6 worm cellular contexts compared by ENCODE assay signal in the genomic region with DNA sequence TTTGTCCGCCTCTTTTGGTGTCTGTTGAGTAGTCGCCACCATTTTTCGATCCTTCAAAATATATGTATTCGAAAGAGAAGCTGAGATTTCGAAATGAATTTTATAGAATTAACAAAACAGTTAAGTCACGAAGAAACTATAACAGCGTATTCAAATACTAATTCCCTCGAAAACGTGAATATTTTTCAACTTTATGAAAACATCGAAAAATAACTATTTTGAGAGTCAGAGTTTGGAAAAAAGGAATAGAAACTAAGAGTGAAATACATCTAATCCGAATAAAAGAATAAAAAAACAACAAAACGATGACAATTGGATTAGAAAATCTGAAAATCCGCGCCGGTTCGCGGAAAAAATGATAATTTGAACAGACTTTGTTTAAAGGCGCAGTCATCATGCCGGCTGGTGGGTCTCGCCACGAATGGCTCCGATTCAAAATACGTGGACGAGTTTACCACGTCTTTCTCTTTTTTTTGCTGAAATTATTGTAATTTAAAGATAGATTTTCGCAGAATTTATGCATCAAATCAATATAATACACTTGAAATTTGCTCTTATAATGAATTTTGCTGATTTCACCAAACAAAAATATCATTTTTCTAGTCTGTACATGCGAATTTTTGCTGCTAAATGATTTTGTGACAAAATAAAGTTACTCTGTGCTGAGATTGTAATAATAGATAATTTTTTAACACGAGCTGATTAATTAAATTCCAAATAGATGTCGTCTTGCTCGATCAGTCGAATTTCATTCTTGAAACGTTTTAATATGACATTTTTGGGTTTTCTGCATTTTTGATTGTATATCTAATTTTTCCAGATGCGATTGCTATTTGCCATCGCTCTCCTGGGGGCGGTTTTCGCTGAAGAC.
TF ChIP-seq lines count a peak whose summit lies in the region.

A gene (minus strand): TSS at position 51 of the 871 bp plus-strand sequence.
A gene (plus strand): TSS at position 821 of the 871 bp plus-strand sequence.

TF ChIP-seq in whole organism, L1 larva, 84 proteins besides CTCF, POLR2A, EP300 and RAD21 (continues in another document):
- TF ChIP-seq isw-1 (GFP tag; IDR thresholded peaks at IDR 0.05; lab: Robert Waterston, UW) (peak; percentile 10; the same call in 1 of the 2 replicates), ztf-4 (tag; optimal IDR thresholded peaks at IDR 0.05; lab: Kevin White, UChicago) (no peak), sptf-1 (tag; optimal IDR thresholded peaks at IDR 0.05; lab: Kevin White, UChicago) (no peak), aly-2 (tag; optimal IDR thresholded peaks at IDR 0.05; lab: Kevin White, UChicago) (no peak), vab-15 (tag; optimal IDR thresholded peaks at IDR 0.05; lab: Kevin White, UChicago) (no peak), pag-3 (tag; optimal IDR thresholded peaks at IDR 0.05; lab: Kevin White, UChicago; ENCODE audit: borderline replicate concordance, insufficient read depth) (no peak), F16B12.6 (tag; optimal IDR thresholded peaks at IDR 0.05; lab: Kevin White, UChicago) (no peak), lir-3 (tag; optimal IDR thresholded peaks at IDR 0.05; lab: Kevin White, UChicago; ENCODE audit: poor library complexity) (no peak), xbp-1 (tag; optimal IDR thresholded peaks at IDR 0.05; lab: Kevin White, UChicago) (peak; percentile 45), alr-1 (tag; optimal IDR thresholded peaks at IDR 0.05; lab: Kevin White, UChicago; ENCODE audit: borderline replicate concordance) (no peak), pqm-1 (tag; optimal IDR thresholded peaks at IDR 0.05; lab: Kevin White, UChicago) (no peak), lin-35 (GFP tag; optimal IDR thresholded peaks at IDR 0.05; lab: Kevin White, UChicago) (peak; percentile 55 to 68)

TF ChIP-seq in whole organism, L2 larva, 48 proteins besides CTCF, POLR2A, EP300 and RAD21 (continues in another document):
- TF ChIP-seq lsy-2 (tag; optimal IDR thresholded peaks at IDR 0.05; lab: Kevin White, UChicago) = peak in 1 of 2 experiments; percentile 64
- TF ChIP-seq mdl-1 (tag; optimal IDR thresholded peaks at IDR 0.05; lab: Kevin White, UChicago) = no peak
- no peak for TF ChIP-seq nhr-21 (tag; optimal IDR thresholded peaks at IDR 0.05; lab: Kevin White, UChicago)
- TF ChIP-seq nhr-10 (tag; optimal IDR thresholded peaks at IDR 0.05; lab: Kevin White, UChicago) = no peak
- peak; percentile 74 for TF ChIP-seq C34F6.9 (tag; optimal IDR thresholded peaks at IDR 0.05; lab: Kevin White, UChicago)
- no peak for TF ChIP-seq nhr-12 (tag; optimal IDR thresholded peaks at IDR 0.05; lab: Kevin White, UChicago)
- TF ChIP-seq sma-9 (GFP tag; optimal IDR thresholded peaks at IDR 0.05; lab: Kevin White, UChicago) = no peak
- no peak for TF ChIP-seq sma-9 (tag; optimal IDR thresholded peaks at IDR 0.05; lab: Kevin White, UChicago)
- TF ChIP-seq gmeb-1 (tag; optimal IDR thresholded peaks at IDR 0.05; lab: Kevin White, UChicago) = no peak
- no peak for TF ChIP-seq lin-13 (GFP tag; optimal IDR thresholded peaks at IDR 0.05; lab: Kevin White, UChicago)
- peak; percentile 84 for TF ChIP-seq crh-2 (tag; optimal IDR thresholded peaks at IDR 0.05; lab: Kevin White, UChicago)
- no peak for TF ChIP-seq ama-1 (optimal IDR thresholded peaks at IDR 0.05; lab: Kevin White, UChicago)
- no peak for TF ChIP-seq mab-5 (tag; optimal IDR thresholded peaks at IDR 0.05; lab: Kevin White, UChicago)
- TF ChIP-seq skn-1 (tag; optimal IDR thresholded peaks at IDR 0.05; lab: Kevin White, UChicago) = peak; percentile 99

TF ChIP-seq in whole organism, L3 larva, 47 proteins besides CTCF, POLR2A, EP300 and RAD21:
- TF ChIP-seq hmg-11 (tag; optimal IDR thresholded peaks at IDR 0.05; lab: Kevin White, UChicago) = peak; percentile 53
- TF ChIP-seq nhr-11 (tag; optimal IDR thresholded peaks at IDR 0.05; lab: Kevin White, UChicago) = no peak
- no peak for TF ChIP-seq unc-62 (GFP tag; optimal IDR thresholded peaks at IDR 0.05; lab: Kevin White, UChicago)
- peak; percentile 65 for TF ChIP-seq lin-39 (tag; optimal IDR thresholded peaks at IDR 0.05; lab: Kevin White, UChicago)
- TF ChIP-seq ztf-4 (tag; optimal IDR thresholded peaks at IDR 0.05; lab: Kevin White, UChicago) = no peak
- TF ChIP-seq lin-15B (tag; optimal IDR thresholded peaks at IDR 0.05; lab: Kevin White, UChicago) = peak; percentile 55
- peak; percentile 99 for TF ChIP-seq skn-1 (tag; optimal IDR thresholded peaks at IDR 0.05; lab: Kevin White, UChicago)
- peak; percentile 2 for TF ChIP-seq ama-1 (optimal IDR thresholded peaks at IDR 0.05; lab: Kevin White, UChicago)
- TF ChIP-seq snpc-4 (tag; optimal IDR thresholded peaks at IDR 0.05; lab: Kevin White, UChicago) = peak; percentile 17
- peak; percentile 39 for TF ChIP-seq egl-5 (tag; optimal IDR thresholded peaks at IDR 0.05; lab: Kevin White, UChicago)
- TF ChIP-seq zag-1 (tag; optimal IDR thresholded peaks at IDR 0.05; lab: Kevin White, UChicago) = no peak
- TF ChIP-seq nfya-1 (tag; optimal IDR thresholded peaks at IDR 0.05; lab: Kevin White, UChicago; ENCODE audit: insufficient read depth) = peak; percentile 68
- TF ChIP-seq pha-4 (tag; optimal IDR thresholded peaks at IDR 0.05; lab: Kevin White, UChicago) = peak; percentile 55
- peak; percentile 15 for TF ChIP-seq elt-2 (tag; optimal IDR thresholded peaks at IDR 0.05; lab: Kevin White, UChicago)
TF ChIP-seq in whole organism, L3 larva: peak in this region for 10.

TF ChIP-seq in whole organism, L4 larva, 104 proteins besides CTCF, POLR2A, EP300 and RAD21 (continues in another document):
- TF ChIP-seq gei-8 (GFP tag; optimal IDR thresholded peaks at IDR 0.05; lab: Kevin White, UChicago) = no peak
- no peak for TF ChIP-seq attf-4 (tag; optimal IDR thresholded peaks at IDR 0.05; lab: Kevin White, UChicago)
- TF ChIP-seq sdz-12 (GFP tag; optimal IDR thresholded peaks at IDR 0.05; lab: Kevin White, UChicago) = no peak
- no peak for TF ChIP-seq ama-1 (optimal IDR thresholded peaks at IDR 0.05; lab: Kevin White, UChicago)
- no peak for TF ChIP-seq dmd-9 (GFP tag; IDR thresholded peaks at IDR 0.05; lab: Robert Waterston, UW)
- no peak for TF ChIP-seq nhr-237 (tag; optimal IDR thresholded peaks at IDR 0.05; lab: Kevin White, UChicago)
- no peak for TF ChIP-seq ceh-44 (GFP tag; IDR thresholded peaks at IDR 0.05; lab: Robert Waterston, UW)
- no peak for TF ChIP-seq tag-97 (GFP tag; IDR thresholded peaks at IDR 0.05; lab: Robert Waterston, UW)
- TF ChIP-seq ceh-28 (tag; optimal IDR thresholded peaks at IDR 0.05; lab: Kevin White, UChicago) = no peak
- TF ChIP-seq cey-2 (tag; optimal IDR thresholded peaks at IDR 0.05; lab: Kevin White, UChicago; ENCODE audit: borderline replicate concordance, insufficient read depth) = no peak
- TF ChIP-seq T20F7.1 (GFP tag; optimal IDR thresholded peaks at IDR 0.05; lab: Kevin White, UChicago) = no peak
- TF ChIP-seq rbr-2 (tag; optimal IDR thresholded peaks at IDR 0.05; lab: Kevin White, UChicago) = no peak
- TF ChIP-seq lim-7 (GFP tag; IDR thresholded peaks at IDR 0.05; lab: Robert Waterston, UW) = no peak
- TF ChIP-seq ctbp-1 (GFP tag; IDR thresholded peaks at IDR 0.05; lab: Robert Waterston, UW) = no peak
- TF ChIP-seq duxl-1 (tag; optimal IDR thresholded peaks at IDR 0.05; lab: Kevin White, UChicago; ENCODE audit: poor library complexity) = no peak

TF ChIP-seq in whole organism, mixed stage, embryonic, 35 proteins besides CTCF, POLR2A, EP300 and RAD21:
- TF ChIP-seq flh-1 (GFP tag; optimal IDR thresholded peaks at IDR 0.05; lab: Kevin White, UChicago) (no peak), nhr-237 (tag; optimal IDR thresholded peaks at IDR 0.05; lab: Kevin White, UChicago) (peak; percentile 22), mep-1 (tag; optimal IDR thresholded peaks at IDR 0.05; lab: Kevin White, UChicago) (peak; percentile 15)
TF ChIP-seq in whole organism, mixed stage, embryonic: peak in this region for 2.

TF ChIP-seq in whole organism, young adult, 124 proteins besides CTCF, POLR2A, EP300 and RAD21 (continues in another document):
- TF ChIP-seq hmg-1.2 (GFP tag; IDR thresholded peaks at IDR 0.05; lab: Robert Waterston, UW) = peak; percentile 31; the same call in 1 of the 2 replicates
- TF ChIP-seq efl-1 (GFP tag; optimal IDR thresholded peaks at IDR 0.05; lab: Kevin White, UChicago) = peak; percentile 74
- peak; percentile 5 for TF ChIP-seq tbp1 (GFP tag; optimal IDR thresholded peaks at IDR 0.05; lab: Kevin White, UChicago)
- TF ChIP-seq nhr-80 (tag; optimal IDR thresholded peaks at IDR 0.05; lab: Kevin White, UChicago) = peak; percentile 1
- no peak for TF ChIP-seq lag-1 (GFP tag; IDR thresholded peaks at IDR 0.05; lab: Robert Waterston, UW)
- TF ChIP-seq madf-8 (GFP tag; conservative IDR thresholded peaks at IDR 0.05; lab: Robert Waterston, UW) = peak; percentile 44; the same call in 1 of the 2 replicates
- TF ChIP-seq ccch-3 (GFP tag; optimal IDR thresholded peaks at IDR 0.05; lab: Kevin White, UChicago) = no peak
- TF ChIP-seq nhr-27 (tag; optimal IDR thresholded peaks at IDR 0.05; lab: Kevin White, UChicago) = no peak
- TF ChIP-seq ztf-18 (tag; optimal IDR thresholded peaks at IDR 0.05; lab: Kevin White, UChicago) = peak; percentile 3
- TF ChIP-seq F23B12.7 (tag; optimal IDR thresholded peaks at IDR 0.05; lab: Kevin White, UChicago; ENCODE audit: insufficient read depth) = peak; percentile 28
- peak; percentile 67 for TF ChIP-seq madf-6 (GFP tag; IDR thresholded peaks at IDR 0.05; lab: Robert Waterston, UW)
- no peak for TF ChIP-seq nhr-179 (tag; optimal IDR thresholded peaks at IDR 0.05; lab: Kevin White, UChicago)
- TF ChIP-seq lin-54 (GFP tag; optimal IDR thresholded peaks at IDR 0.05; lab: Kevin White, UChicago) = peak; percentile 42
- peak; percentile 59 for TF ChIP-seq lsl-1 (GFP tag; optimal IDR thresholded peaks at IDR 0.05; lab: Kevin White, UChicago)
- peak; percentile 88 for TF ChIP-seq F33H1.4 (GFP tag; IDR thresholded peaks at IDR 0.05; lab: Robert Waterston, UW)
- TF ChIP-seq bed-2 (GFP tag; IDR thresholded peaks at IDR 0.05; lab: Robert Waterston, UW) = no peak
- TF ChIP-seq snpc-4 (GFP tag; optimal IDR thresholded peaks at IDR 0.05; lab: Kevin White, UChicago) = no peak
- TF ChIP-seq snpc-4 (tag; optimal IDR thresholded peaks at IDR 0.05; lab: Kevin White, UChicago) = peak in 3 of 4 experiments; percentile 42 to 64 (median 63)
- no peak for TF ChIP-seq xnd-1 (tag; optimal IDR thresholded peaks at IDR 0.05; lab: Kevin White, UChicago)
- TF ChIP-seq egrh-3 (GFP tag; IDR thresholded peaks at IDR 0.05; lab: Robert Waterston, UW) = no peak
- no peak for TF ChIP-seq C06A6.2 (GFP tag; conservative IDR thresholded peaks at IDR 0.05; lab: Robert Waterston, UW)
- TF ChIP-seq ztf-26 (tag; optimal IDR thresholded peaks at IDR 0.05; lab: Kevin White, UChicago) = no peak
- TF ChIP-seq let-607 (tag; optimal IDR thresholded peaks at IDR 0.05; lab: Kevin White, UChicago) = peak; percentile 74 to 82
- peak; percentile 40 for TF ChIP-seq F49E8.2 (tag; optimal IDR thresholded peaks at IDR 0.05; lab: Kevin White, UChicago; ENCODE audit: insufficient read depth)
- peak; percentile 29; the same call in 1 of the 2 replicates for TF ChIP-seq D2030.7 (GFP tag; IDR thresholded peaks at IDR 0.05; lab: Robert Waterston, UW)
- TF ChIP-seq tbx-9 (tag; optimal IDR thresholded peaks at IDR 0.05; lab: Kevin White, UChicago; ENCODE audit: borderline replicate concordance) = no peak
